Worm (Caenorhabditis elegans): ENCODE results near the gene ZK370.4.

DNA sequence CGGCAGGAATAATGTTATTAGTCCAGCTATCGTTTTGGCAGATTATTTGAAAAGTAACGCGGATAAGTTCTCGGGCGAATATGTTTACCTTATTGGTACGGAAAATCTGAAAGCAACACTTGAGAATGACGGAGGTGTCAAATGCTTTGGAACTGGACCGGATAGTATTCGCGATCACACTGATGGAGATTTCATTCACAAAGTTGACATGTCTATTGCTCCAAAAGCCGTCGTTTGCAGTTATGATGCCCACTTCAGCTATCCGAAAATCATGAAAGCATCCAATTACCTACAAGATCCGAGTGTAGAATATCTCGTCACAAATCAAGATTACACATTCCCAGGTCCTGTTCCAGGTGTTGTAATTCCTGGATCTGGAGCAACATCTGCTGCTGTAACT lies 42.2 kb upstream of the ZK370.4 start:
- TF ChIP-seq egl-27 (tag; optimal IDR thresholded peaks at IDR 0.05) (no peak), dpl-1 (GFP tag; optimal IDR thresholded peaks at IDR 0.05) (no peak), zip-4 (GFP tag; optimal IDR thresholded peaks at IDR 0.05) (no peak), nhr-11 (tag; optimal IDR thresholded peaks at IDR 0.05) (no peak), ces-1 (GFP tag; optimal IDR thresholded peaks at IDR 0.05) (no peak), mef-2 (tag; optimal IDR thresholded peaks at IDR 0.05) (no peak), elt-3 (tag; optimal IDR thresholded peaks at IDR 0.05) (no peak), fkh-10 (GFP tag; optimal IDR thresholded peaks at IDR 0.05) (no peak), nhr-28 (tag; optimal IDR thresholded peaks at IDR 0.05) (no peak), ceh-82 (tag; optimal IDR thresholded peaks at IDR 0.05) (no peak), lin-35 (GFP tag; optimal IDR thresholded peaks at IDR 0.05) (no peak), ama-1 (optimal IDR thresholded peaks at IDR 0.05) (no peak), aha-1 (tag; optimal IDR thresholded peaks at IDR 0.05) (no peak)

All from whole organism, L1 larva.